Fruit fly (Drosophila melanogaster) whole organism, embryonic: ENCODE results near the gene CG10809.
A peak's percentile ranks its signal among the peaks of the same experiment; 100 is the strongest.

Experiments used
- Aef1 ChIP-seq: fragments of 200-800 bp; sonication (Bioruptor generic); IDR thresholded peaks from 3 replicates; pipeline ENCODE4 v1.3.6; 2022; ENCODE audit warnings: missing biosample characterization, missing genetic modification characterization
- Atf6 ChIP-seq: fragments of 200-800 bp; sonication (Bioruptor generic); IDR thresholded peaks from 2 replicates; pipeline ENCODE4 v1.3.6; 2022; ENCODE audit warnings: missing biosample characterization, missing genetic modification characterization
- BEAF-32 ChIP-seq: fragments of 200-800 bp; sonication (Bioruptor generic); optimal IDR thresholded peaks from 3 replicates; lab custom pipeline; 2017; ENCODE audit warnings: missing biosample characterization, missing genetic modification characterization, mild to moderate bottlenecking, moderate library complexity, missing genetic modification reagents
- CG10543 ChIP-seq: fragments of 200-800 bp; sonication (Bioruptor generic); optimal IDR thresholded peaks from 3 replicates; lab custom pipeline; 2017; ENCODE audit warnings: missing biosample characterization, mild to moderate bottlenecking, missing genetic modification characterization, moderate library complexity
- CG11456 ChIP-seq: fragments of 200-800 bp; sonication (Bioruptor generic); IDR thresholded peaks from 3 replicates; pipeline ENCODE4 v1.3.6; 2022; ENCODE audit warnings: missing biosample characterization, missing genetic modification characterization
- CG12299 ChIP-seq: fragments of 200-800 bp; sonication (Bioruptor generic); optimal IDR thresholded peaks from 2 replicates; lab custom pipeline; 2018; ENCODE audit warnings: missing biosample characterization, mild to moderate bottlenecking, missing genetic modification characterization
- CG12769 ChIP-seq: fragments of 200-800 bp; sonication (Bioruptor generic); optimal IDR thresholded peaks from 2 replicates; lab custom pipeline; 2019; ENCODE audit warnings: missing biosample characterization, mild to moderate bottlenecking, missing genetic modification characterization, moderate library complexity
- CG17385 ChIP-seq: fragments of 200-800 bp; sonication (Bioruptor generic); optimal IDR thresholded peaks from 3 replicates; lab custom pipeline; 2018; ENCODE audit warnings: missing biosample characterization, mild to moderate bottlenecking, missing genetic modification characterization
- CG2199 ChIP-seq: fragments of 200-800 bp; sonication (Bioruptor generic); IDR thresholded peaks from 3 replicates; pipeline ENCODE4 v1.3.6; 2022; ENCODE audit warnings: missing biosample characterization, missing genetic modification characterization
- CG32767 ChIP-seq: fragments of 200-800 bp; sonication (Bioruptor generic); IDR thresholded peaks from 2 replicates; pipeline ENCODE4 v1.3.6; 2022; ENCODE audit warnings: missing biosample characterization, missing genetic modification characterization
- CG4328 ChIP-seq: fragments of 200-800 bp; sonication (Bioruptor generic); optimal IDR thresholded peaks from 3 replicates; lab custom pipeline; 2017; ENCODE audit warnings: missing biosample characterization, missing genetic modification reagents, missing genetic modification characterization
- CHES-1-like ChIP-seq: fragments of 200-800 bp; sonication (Bioruptor generic); optimal IDR thresholded peaks from 2 replicates; lab custom pipeline; 2016; ENCODE audit warnings: missing biosample characterization, missing genetic modification characterization
- Dek ChIP-seq: fragments of 200-800 bp; sonication (Bioruptor generic); optimal IDR thresholded peaks from 3 replicates; lab custom pipeline; 2019; ENCODE audit warnings: missing biosample characterization, mild to moderate bottlenecking, missing genetic modification characterization, moderate library complexity
- Dll ChIP-seq: fragments of 200-800 bp; sonication (Bioruptor generic); IDR thresholded peaks from 4 replicates; pipeline ENCODE4 v1.3.6; 2022; ENCODE audit warnings: missing biosample characterization, missing genetic modification characterization; ENCODE audit not compliant: partially characterized antibody
- Doc2 ChIP-seq: fragments of 200-800 bp; sonication (Bioruptor generic); IDR thresholded peaks from 2 replicates; pipeline ENCODE4 v1.3.6; 2022; ENCODE audit warnings: missing biosample characterization, missing genetic modification characterization
- Drgx ChIP-seq: fragments of 200-800 bp; sonication (Bioruptor generic); IDR thresholded peaks from 2 replicates; pipeline ENCODE4 v1.3.6; 2022; ENCODE audit warnings: missing biosample characterization, missing genetic modification characterization
- Lim3 ChIP-seq: fragments of 200-800 bp; sonication (Bioruptor generic); IDR thresholded peaks from 2 replicates; pipeline ENCODE4 v1.3.6; 2022; ENCODE audit warnings: missing biosample characterization, missing genetic modification characterization
- Med ChIP-seq: fragments of 200-800 bp; sonication (Bioruptor generic); peaks from one replicate; lab custom pipeline; 2016; ENCODE audit warnings: missing biosample characterization, missing genetic modification characterization, mild to moderate bottlenecking, inconsistent platforms, moderate library complexity
- YL-1 ChIP-seq: fragments of 200-800 bp; sonication (Bioruptor generic); optimal IDR thresholded peaks from 3 replicates; lab custom pipeline; 2017; ENCODE audit warnings: missing biosample characterization, mild to moderate bottlenecking, missing genetic modification characterization
- abd-A ChIP-seq: fragments of 200-800 bp; sonication (Bioruptor generic); optimal IDR thresholded peaks from 3 replicates; lab custom pipeline; 2019; ENCODE audit warnings: missing biosample characterization, mild to moderate bottlenecking, missing genetic modification characterization, moderate library complexity
- ash1 ChIP-seq: fragments of 200-800 bp; sonication (Bioruptor generic); optimal IDR thresholded peaks from 2 replicates; lab custom pipeline; 2018; ENCODE audit warnings: missing biosample characterization, mild to moderate bottlenecking, missing genetic modification characterization
- cg ChIP-seq: fragments of 200-800 bp; sonication (Bioruptor generic); optimal IDR thresholded peaks from 3 replicates; lab custom pipeline; 2019; ENCODE audit warnings: missing biosample characterization, mild to moderate bottlenecking, missing genetic modification characterization, moderate library complexity
- chinmo ChIP-seq: fragments of 200-800 bp; sonication (Bioruptor generic); IDR thresholded peaks from 4 replicates; pipeline ENCODE4 v1.3.6; 2022; ENCODE audit warnings: missing biosample characterization, missing genetic modification characterization; ENCODE audit not compliant: partially characterized antibody
- crol ChIP-seq: fragments of 200-800 bp; sonication (Bioruptor generic); IDR thresholded peaks from 2 replicates; pipeline ENCODE4 v1.3.6; 2022; ENCODE audit warnings: missing biosample characterization, missing genetic modification characterization
- ro ChIP-seq: fragments of 200-800 bp; sonication (Bioruptor generic); IDR thresholded peaks from 2 replicates; pipeline ENCODE4 v1.3.6; 2022; ENCODE audit warnings: missing biosample characterization, missing genetic modification characterization
- run ChIP-seq: fragments of 200-800 bp; sonication (Bioruptor generic); optimal IDR thresholded peaks from 3 replicates; lab custom pipeline; 2018; ENCODE audit warnings: missing biosample characterization, mild to moderate bottlenecking, missing genetic modification characterization
- sd ChIP-seq: fragments of 200-800 bp; sonication (Bioruptor generic); optimal IDR thresholded peaks from 3 replicates; lab custom pipeline; 2018; ENCODE audit warnings: missing biosample characterization, mild to moderate bottlenecking, missing genetic modification characterization, moderate library complexity
- sens ChIP-seq: fragments of 200-800 bp; sonication (Bioruptor generic); peaks from one replicate; lab custom pipeline; 2016; ENCODE audit warnings: missing biosample characterization, missing genetic modification characterization
- sr ChIP-seq: fragments of 200-800 bp; sonication (Bioruptor generic); IDR thresholded peaks from 3 replicates; pipeline ENCODE4 v1.3.6; 2022; ENCODE audit warnings: missing biosample characterization, missing genetic modification characterization
- yki ChIP-seq: fragments of >200 bp; optimal IDR thresholded peaks from 3 replicates; lab custom pipeline; 2018
- zen2 ChIP-seq: fragments of 200-800 bp; sonication (Bioruptor generic); IDR thresholded peaks from 3 replicates; pipeline ENCODE4 v1.3.6; 2022; ENCODE audit warnings: missing biosample characterization, missing genetic modification characterization; ENCODE audit not compliant: partially characterized antibody

CG10809 gene

dm6 chr3L:9815705-9816104, 44.0 kb downstream of the CG10809 start (continued):
- TF ChIP-seq CG32767 (GFP tag; lab: Robert Waterston, UW): no peak
- TF ChIP-seq Med (GFP tag; lab: Kevin White, UChicago): peak; percentile 7
- no peak for TF ChIP-seq CG11456 (GFP tag; lab: Robert Waterston, UW)
- TF ChIP-seq Dll: no peak
- TF ChIP-seq Lim3 (GFP tag; lab: Robert Waterston, UW): no peak
- TF ChIP-seq Drgx (GFP tag; lab: Robert Waterston, UW): peak; percentile 19; the same call in 1 of the 2 replicates
- no peak for TF ChIP-seq Aef1 (GFP tag; lab: Robert Waterston, UW)
- peak; percentile 16 for TF ChIP-seq CG17385 (GFP tag; lab: Kevin White, UChicago)
- TF ChIP-seq CHES-1-like: no peak
- no peak for TF ChIP-seq CG12299 (tag; lab: Kevin White, UChicago)

dm6 chr3L:9814621-9815020, 45.1 kb downstream of the CG10809 start:
- TF ChIP-seq CG2199 (peak; percentile 36; the same call in 1 of the 3 replicates), Drgx (GFP tag; lab: Robert Waterston, UW) (peak; percentile 68), Dek (tag; lab: Kevin White, UChicago) (no peak), zen2 (GFP tag; lab: Robert Waterston, UW) (no peak), ash1 (no peak), Doc2 (GFP tag; lab: Robert Waterston, UW) (no peak), crol (peak; percentile 89), sd (tag; lab: Kevin White, UChicago) (peak; percentile 72), abd-A (tag; lab: Kevin White, UChicago) (peak; percentile 48), run (tag; lab: Kevin White, UChicago) (no peak), CG10543 (peak; percentile 74), CG4328 (GFP tag; lab: Kevin White, UChicago) (peak; percentile 47), sens (GFP tag; lab: Kevin White, UChicago) (peak; percentile 14), Med (GFP tag; lab: Kevin White, UChicago) (peak; percentile 48)

dm6 chr3L:9813345-9813897, 46.3 kb downstream of the CG10809 start, which contains the start of gene CG43897:
Gene CG43897 (plus strand): TSS chr3L:9813847.
- TF ChIP-seq BEAF-32 (GFP tag; lab: Kevin White, UChicago) (no peak), sr (peak; percentile 92), YL-1 (GFP tag; lab: Kevin White, UChicago) (no peak), yki (lab: Kevin White, UChicago) (no peak), CG10543 (peak; percentile 19), cg (GFP tag; lab: Kevin White, UChicago) (peak; percentile 26), chinmo (GFP tag; lab: Robert Waterston, UW) (0 out of 4 replicates have a peak, but pooled peaks have one; percentile 23), sd (tag; lab: Kevin White, UChicago) (peak; percentile 58), ro (GFP tag; lab: Robert Waterston, UW) (0 out of 2 replicates have a peak, but pooled peaks have one; percentile 22), Atf6 (no peak), CG12769 (tag; lab: Kevin White, UChicago) (peak; percentile 87)
